Fruit fly (Drosophila melanogaster) whole organism, larva: ENCODE data around the gene CG43799.

Experiments used
- noc ChIP-seq: fragments of 200-800 bp; sonication (Bioruptor generic); optimal IDR thresholded peaks from 3 replicates; lab custom pipeline; 2019; ENCODE audit warnings: missing biosample characterization, mild to moderate bottlenecking, missing genetic modification characterization, moderate library complexity

CG43799 gene

DNA sequence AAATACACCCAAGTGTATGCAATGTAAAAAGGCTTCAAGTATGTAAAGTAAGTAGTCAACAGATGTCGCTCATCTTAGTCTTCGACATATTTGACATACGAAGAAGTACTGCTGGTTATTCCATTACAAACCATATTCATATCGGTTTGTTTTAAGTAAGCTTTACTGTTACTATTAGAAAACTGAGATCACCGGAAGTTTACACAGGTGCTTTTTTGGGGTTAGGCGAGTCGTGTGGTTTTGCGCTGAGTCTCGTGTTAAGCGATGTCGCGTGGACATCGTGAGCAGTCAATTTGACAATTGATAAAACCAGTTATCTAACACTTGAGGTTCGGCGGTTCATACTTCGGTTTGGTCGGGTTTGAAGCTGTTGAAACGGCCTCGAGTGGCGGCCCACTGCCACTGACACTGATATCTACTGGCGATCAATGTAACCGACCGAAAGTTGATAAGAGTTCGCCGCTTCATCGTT, 27.2 kb downstream of the CG43799 start:
- no peak for TF ChIP-seq noc (tag; lab: Kevin White, UChicago)

DNA sequence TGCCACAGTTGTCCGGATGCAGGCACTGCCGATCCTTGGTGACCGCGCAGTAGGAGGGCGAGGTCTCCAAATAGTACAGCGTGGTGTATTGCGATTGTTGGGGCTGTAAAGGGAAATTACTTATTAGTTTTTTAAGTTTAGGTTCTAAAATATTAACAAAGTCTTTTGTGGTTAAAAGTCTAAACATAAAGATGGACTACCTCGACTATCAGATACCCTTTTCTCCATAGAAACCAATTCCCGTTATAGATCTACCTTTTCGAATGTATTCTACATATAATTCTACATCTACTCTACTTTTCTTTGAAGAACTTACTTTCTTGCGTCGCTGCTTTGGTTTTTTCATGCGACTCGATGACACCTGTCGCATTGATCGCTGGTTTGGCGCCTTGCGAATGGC, 28.6 kb downstream of the CG43799 start:
- TF ChIP-seq noc (tag; lab: Kevin White, UChicago) = no peak

DNA sequence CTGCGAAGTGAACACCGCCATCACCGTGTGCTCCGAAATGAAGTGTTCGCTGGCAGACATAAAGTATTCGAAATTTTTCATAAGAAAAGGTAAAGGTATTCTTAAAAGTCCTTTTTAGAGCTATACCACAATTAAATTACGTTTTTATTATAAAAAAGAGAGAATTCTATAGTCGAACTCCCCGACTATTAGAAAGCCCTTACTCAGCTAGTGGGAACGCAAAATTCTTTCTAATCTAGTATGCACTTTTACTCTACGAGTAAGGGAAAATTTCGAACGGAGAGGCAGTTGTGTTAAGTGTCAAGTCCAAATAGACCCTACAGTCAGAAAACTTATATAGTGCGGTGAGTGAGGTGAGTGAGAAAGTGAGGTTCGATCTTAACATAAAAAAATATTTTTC, 29.7 kb downstream of the CG43799 start, which contains the start of gene CG31909:
CG31909 (plus strand) TSS at position 301 of the 400 bp plus-strand sequence.
- TF ChIP-seq noc (tag; lab: Kevin White, UChicago) = no peak

DNA sequence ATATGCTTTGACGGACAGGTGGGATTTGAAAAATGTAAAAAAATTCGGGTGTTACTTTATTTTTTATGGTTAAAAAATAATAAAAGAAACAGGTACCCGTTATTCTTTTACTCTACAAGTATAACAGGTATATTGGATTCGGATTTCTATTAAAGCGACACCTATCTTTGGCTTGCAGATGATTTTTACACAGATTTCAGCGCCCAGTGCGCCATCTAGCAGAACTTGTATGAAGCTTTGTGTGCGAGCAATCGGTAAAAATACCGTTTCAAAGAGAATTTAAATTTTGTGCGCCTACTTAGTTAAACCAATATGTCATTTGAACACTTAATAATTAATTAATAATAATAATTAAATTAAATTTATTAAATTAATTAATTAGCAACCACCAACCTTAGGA, 30.6 kb downstream of the CG43799 start:
- no peak for TF ChIP-seq noc (tag; lab: Kevin White, UChicago)

DNA sequence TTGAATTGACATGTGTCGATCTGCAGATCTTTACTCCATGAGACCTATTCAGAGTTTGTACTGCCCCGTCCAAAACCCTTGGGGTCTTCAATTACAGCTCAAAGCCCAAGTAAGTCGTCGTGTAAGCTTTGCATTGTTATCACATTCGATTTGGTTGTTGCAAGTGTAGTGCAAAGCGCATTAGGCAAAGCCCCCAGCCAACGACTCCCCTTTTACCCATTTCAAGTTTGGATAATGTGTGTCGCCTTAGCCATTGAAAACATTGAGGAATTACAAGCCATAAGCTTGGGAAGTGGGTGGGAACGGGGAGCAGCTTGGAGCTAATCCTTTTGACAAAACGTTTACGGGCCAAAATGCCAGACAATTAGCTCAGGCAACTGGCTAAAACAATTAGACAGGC, 32.0 kb downstream of the CG43799 start:
- no peak for TF ChIP-seq noc (tag; lab: Kevin White, UChicago)

DNA sequence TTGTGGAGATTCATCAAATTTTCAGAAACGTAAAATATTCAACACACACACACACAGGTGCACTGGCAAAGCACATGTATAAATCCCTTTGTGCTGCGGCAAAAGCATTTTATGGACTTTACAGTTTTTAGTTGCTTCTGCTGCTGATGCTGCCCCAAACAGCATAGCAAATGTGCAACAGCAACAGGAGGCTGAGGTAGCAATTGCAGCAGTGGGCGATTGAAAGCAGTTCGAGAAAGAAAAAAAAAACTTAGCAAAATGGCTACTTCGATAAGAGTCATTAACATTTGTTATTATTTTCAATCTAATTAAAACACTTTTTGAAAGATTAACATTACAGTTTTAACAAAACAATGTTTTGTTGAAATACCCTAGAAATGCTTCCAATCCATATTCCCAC, 32.7 kb downstream of the CG43799 start:
- TF ChIP-seq noc (tag; lab: Kevin White, UChicago) = no peak

- TF ChIP-seq noc (tag; lab: Kevin White, UChicago) = no peak
Observed at dm6 chr2L:7261989-7262388, 34.5 kb downstream of the CG43799 start.

DNA sequence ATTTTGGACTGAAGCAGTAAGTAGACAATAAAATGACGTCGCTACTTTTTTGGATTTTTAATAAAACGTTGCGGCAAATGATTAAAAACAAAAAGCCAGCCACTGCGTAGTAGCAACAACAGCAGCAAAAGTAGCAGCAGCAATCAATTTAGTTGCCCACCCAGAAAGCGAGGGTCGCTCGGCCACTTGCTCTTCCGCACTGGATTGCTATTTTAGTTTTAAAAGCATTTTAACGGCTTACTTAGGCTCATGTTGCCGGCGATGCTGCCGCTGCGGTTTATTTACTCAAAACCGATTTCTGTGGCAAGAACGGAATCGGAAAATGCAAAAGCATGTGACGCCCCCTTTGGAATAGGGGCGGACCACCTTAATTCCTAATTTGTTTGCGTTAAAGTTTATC, 35.0 kb downstream of the CG43799 start:
- TF ChIP-seq noc (tag; lab: Kevin White, UChicago) = no peak

DNA sequence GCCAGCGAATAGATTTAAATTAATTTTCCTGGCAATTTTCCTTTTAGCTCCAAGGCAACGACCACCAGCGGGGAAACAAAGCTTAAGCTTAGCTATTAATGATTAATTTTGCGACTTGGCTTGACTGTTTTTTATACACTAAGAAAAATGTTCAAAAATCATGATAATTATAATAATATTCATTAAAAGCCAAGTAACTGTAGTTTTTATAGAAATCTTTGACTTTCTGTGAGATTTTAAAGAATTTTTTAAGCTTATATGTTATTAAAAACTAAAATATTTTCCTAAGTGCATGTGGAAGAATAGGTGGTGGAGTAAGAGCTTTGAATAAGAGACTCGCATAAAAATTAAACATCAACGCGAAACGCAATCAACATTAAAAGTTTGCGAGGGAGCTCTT, 36.9 kb downstream of the CG43799 start:
- no peak for TF ChIP-seq noc (tag; lab: Kevin White, UChicago)

DNA sequence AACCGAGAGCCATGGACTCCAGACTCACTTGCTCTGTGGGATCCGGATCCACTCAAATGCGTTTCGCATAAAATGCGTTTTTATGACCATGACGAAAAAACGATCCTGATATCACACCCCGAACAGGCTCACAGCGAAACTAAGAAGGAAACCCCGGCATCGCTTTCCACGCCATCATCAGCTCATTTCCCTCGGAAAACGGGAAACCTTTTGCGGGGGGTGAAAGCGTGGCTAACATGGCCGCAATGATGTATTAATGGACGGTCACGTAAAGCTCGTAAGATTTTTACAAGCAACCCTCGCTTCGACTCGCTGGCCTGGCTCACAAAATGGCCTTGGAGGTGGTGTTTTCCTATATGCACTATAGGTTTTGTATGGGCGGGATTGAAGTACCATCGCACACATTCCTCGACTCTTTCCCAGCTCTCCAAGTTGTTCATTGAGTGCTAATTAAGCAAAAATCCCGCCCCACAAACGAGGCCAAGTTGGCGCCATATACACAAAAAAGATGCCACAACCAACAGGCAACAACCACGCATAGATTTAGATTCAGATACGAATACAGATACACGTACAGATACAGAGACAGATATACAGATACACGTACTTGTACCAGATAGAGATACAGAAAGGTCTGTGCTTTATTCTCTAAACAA, 37.5 kb downstream of the CG43799 start:
- no peak for TF ChIP-seq noc (tag; lab: Kevin White, UChicago)

DNA sequence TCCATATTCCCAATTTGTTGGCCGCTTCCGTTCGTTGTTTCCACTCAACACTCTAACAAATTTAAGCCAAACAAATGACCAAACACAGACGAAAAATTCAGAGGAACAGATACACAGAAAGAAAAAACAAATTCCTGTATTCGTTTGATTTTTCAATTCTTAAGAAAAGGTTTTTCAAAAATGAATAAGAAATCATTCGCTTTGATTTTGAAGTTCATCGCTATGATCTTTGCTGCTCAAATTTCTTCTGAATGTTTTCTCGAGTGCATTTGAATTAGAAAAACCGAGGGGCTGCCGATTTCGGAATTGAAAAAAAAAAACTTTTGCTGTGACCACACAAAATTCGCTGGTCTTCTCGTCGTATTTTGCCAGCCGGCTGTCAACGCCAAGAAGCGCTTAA, 38.4 kb downstream of the CG43799 start:
- no peak for TF ChIP-seq noc (tag; lab: Kevin White, UChicago)

DNA sequence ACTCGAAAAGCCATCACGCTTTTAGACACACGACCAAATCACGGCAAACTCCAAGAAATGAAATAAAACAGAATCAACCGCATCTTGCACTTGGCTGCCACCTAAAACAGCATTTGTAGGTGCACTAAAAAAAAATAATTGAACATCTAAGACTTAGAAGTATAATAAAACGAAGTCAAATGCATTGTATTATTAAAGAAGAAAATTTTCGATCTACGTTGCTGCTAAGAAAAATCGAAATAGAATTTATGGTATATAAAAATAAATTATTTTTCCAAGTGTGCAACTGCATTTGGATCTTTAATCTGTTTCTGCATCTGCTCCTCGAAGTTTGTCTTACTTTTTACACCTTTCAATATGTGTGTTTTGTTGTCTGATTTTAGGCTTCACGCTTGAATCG, 42.7 kb downstream of the CG43799 start:
- no peak for TF ChIP-seq noc (tag; lab: Kevin White, UChicago)

dm6 chr2L:7272452-7272851, 44.9 kb downstream of the CG43799 start:
- TF ChIP-seq noc (tag; lab: Kevin White, UChicago) = no peak

DNA sequence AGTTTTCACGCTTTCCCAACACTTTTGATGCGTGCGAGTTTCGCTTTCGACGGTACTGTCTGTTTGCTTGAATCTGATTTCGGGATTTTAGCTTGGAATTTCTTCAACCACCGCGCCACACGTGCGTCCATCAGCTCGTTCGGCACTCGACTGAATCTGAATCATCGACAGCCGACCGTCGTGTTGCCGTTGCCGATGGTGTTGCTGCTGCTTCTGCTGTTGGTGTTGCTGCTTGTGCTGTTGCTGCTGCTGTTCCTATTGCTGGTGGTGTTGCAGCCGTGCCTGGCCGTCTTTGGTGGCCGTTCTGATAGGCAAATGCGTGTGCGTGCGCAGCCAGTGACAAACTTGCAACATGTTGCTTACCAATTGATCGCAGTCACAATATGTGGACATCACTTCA, 49.5 kb downstream of the CG43799 start, which contains the start of gene Wnt4:
Wnt4 (minus strand) TSS at position 155 of the 400 bp plus-strand sequence.
- no peak for TF ChIP-seq noc (tag; lab: Kevin White, UChicago)

- TF ChIP-seq noc (tag; lab: Kevin White, UChicago) = no peak
Observed at dm6 chr2L:7277562-7278255, 50.2 kb downstream of the CG43799 start.
